Fruit fly (Drosophila melanogaster) whole organism, prepupa: ENCODE measurements around the gene CG31139.

Source experiments
- Blimp-1 ChIP-seq: fragments of 200-800 bp; sonication (Bioruptor generic); optimal IDR thresholded peaks from 3 replicates; lab custom pipeline; 2017; ENCODE audit warnings: missing biosample characterization, missing genetic modification characterization, mild to moderate bottlenecking, moderate library complexity, missing genetic modification reagents
- CG10631 ChIP-seq: fragments of 200-800 bp; sonication (Bioruptor generic); optimal IDR thresholded peaks from 2 replicates; lab custom pipeline; 2016; ENCODE audit warnings: missing biosample characterization, missing genetic modification characterization
- CG10669 ChIP-seq: fragments of 200-800 bp; sonication (Bioruptor generic); optimal IDR thresholded peaks from 3 replicates; lab custom pipeline; 2018; ENCODE audit warnings: missing biosample characterization, mild to moderate bottlenecking, missing genetic modification characterization, moderate library complexity
- CG11294 ChIP-seq: fragments of 200-800 bp; sonication (Bioruptor generic); IDR thresholded peaks from 2 replicates; pipeline ENCODE4 v1.3.6; 2022; ENCODE audit warnings: missing biosample characterization, missing genetic modification characterization
- CG11762 ChIP-seq: fragments of 200-800 bp; sonication (Bioruptor generic); optimal IDR thresholded peaks from 3 replicates; lab custom pipeline; 2016; ENCODE audit warnings: missing biosample characterization, missing genetic modification characterization; ENCODE audit not compliant: insufficient read depth
- CG11902 ChIP-seq: fragments of 200-800 bp; sonication (Bioruptor generic); optimal IDR thresholded peaks from 3 replicates; lab custom pipeline; 2016; ENCODE audit warnings: missing biosample characterization, missing genetic modification characterization
- CG15336 ChIP-seq: fragments of 200-800 bp; sonication (Bioruptor generic); IDR thresholded peaks from 2 replicates; pipeline ENCODE4 v1.3.6; 2022; ENCODE audit warnings: missing biosample characterization, missing genetic modification characterization
- CG1621 ChIP-seq: fragments of 200-800 bp; sonication (Bioruptor generic); optimal IDR thresholded peaks from 3 replicates; lab custom pipeline; 2018; ENCODE audit warnings: missing biosample characterization, mild to moderate bottlenecking, missing genetic modification characterization
- CG16779 ChIP-seq: fragments of 200-800 bp; sonication (Bioruptor generic); optimal IDR thresholded peaks from 3 replicates; lab custom pipeline; 2017; ENCODE audit warnings: missing biosample characterization, mild to moderate bottlenecking, missing genetic modification characterization
- CG31627 ChIP-seq: fragments of 200-800 bp; sonication (Bioruptor generic); optimal IDR thresholded peaks from 3 replicates; lab custom pipeline; 2016; ENCODE audit warnings: missing biosample characterization, missing genetic modification characterization
- CG32006 ChIP-seq: fragments of 200-800 bp; sonication (Bioruptor generic); optimal IDR thresholded peaks from 3 replicates; lab custom pipeline; 2017; ENCODE audit warnings: missing biosample characterization, mild to moderate bottlenecking, missing genetic modification characterization
- CG34406 ChIP-seq: fragments of 200-800 bp; sonication (Bioruptor generic); optimal IDR thresholded peaks from 3 replicates; lab custom pipeline; 2016; ENCODE audit warnings: missing biosample characterization, missing genetic modification characterization
- CG3919 ChIP-seq: fragments of 200-800 bp; sonication (Bioruptor generic); optimal IDR thresholded peaks from 3 replicates; lab custom pipeline; 2016; ENCODE audit warnings: missing biosample characterization, missing genetic modification characterization
- CG4318 ChIP-seq: fragments of 200-800 bp; sonication (Bioruptor generic); optimal IDR thresholded peaks from 3 replicates; lab custom pipeline; 2017; ENCODE audit warnings: missing biosample characterization, mild to moderate bottlenecking, missing genetic modification characterization
- CG6163 ChIP-seq: fragments of 200-800 bp; sonication (Bioruptor generic); IDR thresholded peaks from 3 replicates; pipeline ENCODE4 v1.3.6; 2022; ENCODE audit warnings: missing biosample characterization, missing genetic modification characterization
- CG6276 ChIP-seq: fragments of 200-800 bp; sonication (Bioruptor generic); optimal IDR thresholded peaks from 2 replicates; lab custom pipeline; 2017; ENCODE audit warnings: missing biosample characterization, mild to moderate bottlenecking, missing genetic modification characterization
- CG6792 ChIP-seq: fragments of 200-800 bp; sonication (Bioruptor generic); optimal IDR thresholded peaks from 3 replicates; lab custom pipeline; 2016; ENCODE audit warnings: missing biosample characterization, missing genetic modification characterization
- CG6808 ChIP-seq: fragments of 200-800 bp; sonication (Bioruptor generic); optimal IDR thresholded peaks from 3 replicates; lab custom pipeline; 2017; ENCODE audit warnings: missing biosample characterization, missing genetic modification characterization, mild to moderate bottlenecking, moderate library complexity, missing genetic modification reagents
- CG6854 ChIP-seq: fragments of 200-800 bp; sonication (Bioruptor generic); optimal IDR thresholded peaks from 2 replicates; lab custom pipeline; 2017; ENCODE audit warnings: missing biosample characterization, mild to moderate bottlenecking, missing genetic modification characterization
- CG7368 ChIP-seq: fragments of 200-800 bp; sonication (Bioruptor generic); optimal IDR thresholded peaks from 3 replicates; lab custom pipeline; 2016; ENCODE audit warnings: missing biosample characterization, missing genetic modification characterization
- CG8119 ChIP-seq: fragments of 200-800 bp; sonication (Bioruptor generic); IDR thresholded peaks from 3 replicates; pipeline ENCODE4 v1.3.6; 2022; ENCODE audit warnings: missing biosample characterization, missing genetic modification characterization
- CG8632 ChIP-seq: fragments of 200-800 bp; sonication (Bioruptor generic); optimal IDR thresholded peaks from 3 replicates; lab custom pipeline; 2016; ENCODE audit warnings: missing biosample characterization, missing genetic modification characterization
- Eip75B ChIP-seq: fragments of 200-800 bp; sonication (Bioruptor generic); optimal IDR thresholded peaks from 3 replicates; lab custom pipeline; 2016; ENCODE audit warnings: missing biosample characterization, missing genetic modification characterization
- Ets21C ChIP-seq: fragments of 200-800 bp; sonication (Bioruptor generic); optimal IDR thresholded peaks from 3 replicates; lab custom pipeline; 2016; ENCODE audit warnings: missing biosample characterization, missing genetic modification characterization
- Ets96B ChIP-seq: fragments of 200-800 bp; optimal IDR thresholded peaks from 2 replicates; lab custom pipeline; 2019; ENCODE audit warnings: missing biosample characterization, mild to moderate bottlenecking, missing genetic modification characterization, moderate library complexity
- Gug ChIP-seq: fragments of 200-800 bp; sonication (Bioruptor generic); IDR thresholded peaks from 2 replicates; pipeline ENCODE4 v1.3.6; 2022; ENCODE audit warnings: missing biosample characterization, missing genetic modification characterization
- Hr38 ChIP-seq: sonication (Bioruptor generic); optimal IDR thresholded peaks from 2 replicates; lab custom pipeline; 2016; ENCODE audit warnings: missing biosample characterization, missing genetic modification characterization
- Hr4 ChIP-seq: fragments of 200-800 bp; sonication (Bioruptor generic); optimal IDR thresholded peaks from 3 replicates; lab custom pipeline; 2016; ENCODE audit warnings: missing biosample characterization, missing genetic modification characterization
- Lpt ChIP-seq: fragments of 200-800 bp; sonication (Bioruptor generic); optimal IDR thresholded peaks from 3 replicates; lab custom pipeline; 2016; ENCODE audit warnings: missing biosample characterization, missing genetic modification characterization
- Smox ChIP-seq: fragments of 200-800 bp; sonication (Bioruptor generic); optimal IDR thresholded peaks from 3 replicates; lab custom pipeline; 2016; ENCODE audit warnings: missing biosample characterization, missing genetic modification characterization
- Sox102F ChIP-seq: fragments of 200-800 bp; sonication (Bioruptor generic); optimal IDR thresholded peaks from 2 replicates; lab custom pipeline; 2016; ENCODE audit warnings: missing biosample characterization, mild to moderate bottlenecking, missing genetic modification characterization
- Sox14 ChIP-seq: fragments of 200-800 bp; sonication (Bioruptor generic); optimal IDR thresholded peaks from 3 replicates; lab custom pipeline; 2016; ENCODE audit warnings: missing biosample characterization, missing genetic modification characterization
- achi ChIP-seq: fragments of 200-800 bp; sonication (Bioruptor generic); optimal IDR thresholded peaks from 3 replicates; lab custom pipeline; 2016; ENCODE audit warnings: missing biosample characterization, missing genetic modification characterization
- acj6 ChIP-seq: fragments of 200-800 bp; sonication (Bioruptor generic); optimal IDR thresholded peaks from 3 replicates; lab custom pipeline; 2016; ENCODE audit warnings: missing biosample characterization, missing genetic modification characterization
- cyc ChIP-seq: fragments of 200-800 bp; sonication (Bioruptor generic); optimal IDR thresholded peaks from 3 replicates; lab custom pipeline; 2016; ENCODE audit warnings: missing biosample characterization, missing genetic modification characterization
- dac ChIP-seq: fragments of 200-800 bp; sonication (Bioruptor generic); optimal IDR thresholded peaks from 2 replicates; lab custom pipeline; 2017; ENCODE audit warnings: missing biosample characterization, mild to moderate bottlenecking, missing genetic modification characterization
- dsx ChIP-seq: fragments of 200-800 bp; optimal IDR thresholded peaks from 3 replicates; lab custom pipeline; 2019; ENCODE audit warnings: missing biosample characterization, mild to moderate bottlenecking, missing genetic modification characterization, moderate library complexity; ENCODE audit not compliant: poor library complexity, severe bottlenecking
- eg ChIP-seq: fragments of 200-800 bp; sonication (Bioruptor generic); IDR thresholded peaks from 3 replicates; pipeline ENCODE4 v1.3.6; 2022; ENCODE audit warnings: missing biosample characterization, missing genetic modification characterization
- esn ChIP-seq: fragments of 200-800 bp; sonication (Bioruptor generic); optimal IDR thresholded peaks from 2 replicates; lab custom pipeline; 2016; ENCODE audit warnings: missing biosample characterization, mild to moderate bottlenecking, missing genetic modification characterization, moderate library complexity
- fd85E ChIP-seq: fragments of 200-800 bp; sonication (Bioruptor generic); optimal IDR thresholded peaks from 3 replicates; lab custom pipeline; 2016; ENCODE audit warnings: missing biosample characterization, missing genetic modification characterization
- fkh ChIP-seq: fragments of 200-800 bp; sonication (Bioruptor generic); optimal IDR thresholded peaks from 3 replicates; lab custom pipeline; 2017; ENCODE audit warnings: missing biosample characterization, mild to moderate bottlenecking, missing genetic modification characterization, moderate library complexity
- lz ChIP-seq: fragments of 200-800 bp; sonication (Bioruptor generic); optimal IDR thresholded peaks from 3 replicates; lab custom pipeline; 2016; ENCODE audit warnings: missing biosample characterization, missing genetic modification characterization
- pdm3 ChIP-seq: fragments of 200-800 bp; sonication (Bioruptor generic); optimal IDR thresholded peaks from 3 replicates; lab custom pipeline; 2016; ENCODE audit warnings: missing biosample characterization, missing genetic modification characterization
- salr ChIP-seq, 2 experiments: fragments of 200-800 bp; sonication (Bioruptor generic); optimal IDR thresholded peaks; 3 replicates each; lab custom pipeline; 2016 to 2018; ENCODE audit warnings: missing biosample characterization in 2 of 2, missing genetic modification characterization in 2 of 2, mild to moderate bottlenecking in 1 of 2
- ss ChIP-seq, 2 experiments: fragments of 200-800 bp; sonication (Bioruptor generic); optimal IDR thresholded peaks; 2 replicates in 1 of 2; 3 replicates in 1 of 2; lab custom pipeline; 2017 to 2018; ENCODE audit warnings: mild to moderate bottlenecking in 2 of 2, missing biosample characterization in 2 of 2, missing genetic modification characterization in 2 of 2, moderate library complexity in 1 of 2
- svp ChIP-seq: fragments of 200-800 bp; sonication (Bioruptor generic); peaks from one replicate; lab custom pipeline; 2016; ENCODE audit warnings: missing biosample characterization, missing genetic modification characterization
- topi ChIP-seq: fragments of 200-800 bp; sonication (Bioruptor generic); optimal IDR thresholded peaks from 3 replicates; lab custom pipeline; 2016; ENCODE audit warnings: missing biosample characterization, missing genetic modification characterization
- vri ChIP-seq: fragments of 200-800 bp; sonication (Bioruptor generic); optimal IDR thresholded peaks from 3 replicates; lab custom pipeline; 2016; ENCODE audit warnings: missing biosample characterization, mild to moderate bottlenecking, missing genetic modification characterization

Gene CG31139

DNA sequence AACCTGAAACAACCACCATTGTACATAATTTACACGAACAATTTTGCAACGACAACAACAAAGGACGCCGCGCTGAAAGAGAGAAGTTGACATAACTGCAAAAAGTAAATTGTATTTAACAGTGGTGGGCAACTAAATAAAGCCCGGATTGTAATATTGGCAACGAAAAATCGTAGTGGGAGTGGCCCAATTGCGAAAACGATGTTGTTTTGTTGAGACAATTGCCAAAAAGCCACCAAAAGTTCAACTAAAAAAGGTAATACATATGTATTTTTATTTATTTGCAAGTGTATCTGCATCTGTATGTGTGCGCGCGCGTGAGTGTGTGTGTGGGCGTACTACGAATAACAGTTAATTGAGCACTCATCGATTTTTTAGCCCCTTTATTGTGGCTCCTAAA lies 2.3 kb upstream of the CG31139 start (continued):
- TF ChIP-seq CG6276 = no peak
- TF ChIP-seq CG3919 (GFP tag; lab: Kevin White, UChicago) = no peak
- no peak for TF ChIP-seq CG8632 (GFP tag; lab: Kevin White, UChicago)
- peak; percentile 55 for TF ChIP-seq pdm3
- peak; percentile 39 for TF ChIP-seq vri
- no peak for TF ChIP-seq CG11294 (GFP tag; lab: Robert Waterston, UW)
- TF ChIP-seq cyc = peak; percentile 20
- TF ChIP-seq salr (GFP tag; optimal IDR thresholded peaks at IDR 0.05; lab: Kevin White, UChicago) = no peak
- TF ChIP-seq CG6163 (GFP tag; lab: Robert Waterston, UW) = peak; percentile 57
- TF ChIP-seq Ets96B (tag; lab: Kevin White, UChicago) = peak; percentile 18
- TF ChIP-seq CG7368 (GFP tag; lab: Kevin White, UChicago) = peak; percentile 42
- TF ChIP-seq Hr38 = no peak
- TF ChIP-seq CG1621 (tag; lab: Kevin White, UChicago) = no peak

DNA sequence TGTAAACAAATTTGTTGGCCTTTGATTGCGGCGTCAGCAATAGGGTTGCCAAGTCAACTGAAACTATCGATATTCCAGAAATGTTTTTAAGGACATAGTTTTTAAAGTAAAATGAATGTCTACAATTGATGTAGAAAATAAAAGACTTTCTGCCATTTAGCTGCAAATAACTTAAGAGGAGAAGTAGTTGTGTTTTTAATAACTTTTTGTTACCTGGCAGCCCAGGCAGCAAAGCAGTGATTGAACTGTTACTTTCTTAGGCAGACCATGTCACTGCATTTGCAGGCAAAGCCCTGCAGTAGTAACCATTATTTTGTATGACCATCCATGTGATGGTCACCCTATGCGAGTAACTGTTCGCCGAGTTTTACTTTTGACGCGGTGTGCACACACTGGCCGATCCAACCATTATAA lies 1.7 kb upstream of the CG31139 start, which contains the start of the genes rumi, CG7029 and Usp12-46:
rumi (minus strand) TSS at position 64 of the 414 bp plus-strand sequence.
CG7029 (plus strand) TSS at position 368 of the 414 bp plus-strand sequence.
Usp12-46 (plus strand) TSS at position 368 of the 414 bp plus-strand sequence.
- TF ChIP-seq CG3919 (GFP tag; lab: Kevin White, UChicago) = no peak
- TF ChIP-seq CG15336 (GFP tag; lab: Robert Waterston, UW) = peak; percentile 36; the same call in 1 of the 2 replicates
- TF ChIP-seq Hr4 (GFP tag; lab: Kevin White, UChicago) = no peak
- peak; percentile 77 for TF ChIP-seq achi (GFP tag; lab: Kevin White, UChicago)
- TF ChIP-seq CG10631 = no peak
- TF ChIP-seq CG6808 (GFP tag; lab: Kevin White, UChicago) = peak; percentile 22
- TF ChIP-seq CG6792 = no peak
- TF ChIP-seq CG31627 (GFP tag; lab: Kevin White, UChicago) = peak; percentile 92
- TF ChIP-seq Smox (GFP tag; lab: Kevin White, UChicago) = no peak
- TF ChIP-seq Blimp-1 (GFP tag; lab: Kevin White, UChicago) = peak; percentile 31
- no peak for TF ChIP-seq CG34406
- no peak for TF ChIP-seq dac (GFP tag; lab: Kevin White, UChicago)
- TF ChIP-seq Hr38 = peak; percentile 11
- TF ChIP-seq CG8632 (GFP tag; lab: Kevin White, UChicago) = no peak
- no peak for TF ChIP-seq CG32006 (GFP tag; lab: Kevin White, UChicago)
- peak; percentile 84 for TF ChIP-seq topi (GFP tag; lab: Kevin White, UChicago)
- TF ChIP-seq salr (GFP tag; optimal IDR thresholded peaks at IDR 0.05; lab: Kevin White, UChicago) = peak in 1 of 2 experiments; percentile 62
- no peak for TF ChIP-seq ss (GFP tag; optimal IDR thresholded peaks at IDR 0.05; lab: Kevin White, UChicago)
- TF ChIP-seq CG6854 (GFP tag; lab: Kevin White, UChicago) = peak; percentile 1
- TF ChIP-seq Sox14 (GFP tag; lab: Kevin White, UChicago) = peak; percentile 87
- no peak for TF ChIP-seq CG6276
- TF ChIP-seq CG16779 = no peak
- TF ChIP-seq fkh (GFP tag; lab: Kevin White, UChicago) = no peak
- TF ChIP-seq CG7368 (GFP tag; lab: Kevin White, UChicago) = no peak
- no peak for TF ChIP-seq Ets21C (GFP tag; lab: Kevin White, UChicago)
- TF ChIP-seq CG11902 (GFP tag; lab: Kevin White, UChicago) = peak; percentile 78
- TF ChIP-seq pdm3 = no peak
- TF ChIP-seq Sox102F = no peak
- TF ChIP-seq Gug (GFP tag; lab: Robert Waterston, UW) = peak; percentile 72
- TF ChIP-seq CG4318 (GFP tag; lab: Kevin White, UChicago) = no peak
- TF ChIP-seq esn (GFP tag; lab: Kevin White, UChicago) = peak; percentile 88
- TF ChIP-seq fd85E (GFP tag; lab: Kevin White, UChicago) = no peak
- TF ChIP-seq acj6 (GFP tag; lab: Kevin White, UChicago) = no peak
- peak; percentile 94 for TF ChIP-seq svp (GFP tag; lab: Kevin White, UChicago)
- peak; percentile 88 for TF ChIP-seq lz (GFP tag; lab: Kevin White, UChicago)
- no peak for TF ChIP-seq Eip75B
- TF ChIP-seq CG8119 (GFP tag; lab: Robert Waterston, UW) = peak; percentile 65; the same call in 2 of the 3 replicates
- TF ChIP-seq Lpt (GFP tag; lab: Kevin White, UChicago) = peak; percentile 68
- TF ChIP-seq eg = peak; percentile 87
- peak; percentile 59 for TF ChIP-seq dsx (GFP tag; lab: Kevin White, UChicago)
- no peak for TF ChIP-seq vri
- peak; percentile 91 for TF ChIP-seq CG6163 (GFP tag; lab: Robert Waterston, UW)
- peak; percentile 78 for TF ChIP-seq CG11762 (GFP tag; lab: Kevin White, UChicago)
- TF ChIP-seq CG11294 (GFP tag; lab: Robert Waterston, UW) = peak; percentile 53; the same call in 1 of the 2 replicates
- TF ChIP-seq CG1621 (tag; lab: Kevin White, UChicago) = peak; percentile 54
- no peak for TF ChIP-seq CG10669 (GFP tag; lab: Kevin White, UChicago)
